Fruit fly (Drosophila melanogaster): ENCODE measurements around the gene CG13445.

The CG13445 gene

DNA sequence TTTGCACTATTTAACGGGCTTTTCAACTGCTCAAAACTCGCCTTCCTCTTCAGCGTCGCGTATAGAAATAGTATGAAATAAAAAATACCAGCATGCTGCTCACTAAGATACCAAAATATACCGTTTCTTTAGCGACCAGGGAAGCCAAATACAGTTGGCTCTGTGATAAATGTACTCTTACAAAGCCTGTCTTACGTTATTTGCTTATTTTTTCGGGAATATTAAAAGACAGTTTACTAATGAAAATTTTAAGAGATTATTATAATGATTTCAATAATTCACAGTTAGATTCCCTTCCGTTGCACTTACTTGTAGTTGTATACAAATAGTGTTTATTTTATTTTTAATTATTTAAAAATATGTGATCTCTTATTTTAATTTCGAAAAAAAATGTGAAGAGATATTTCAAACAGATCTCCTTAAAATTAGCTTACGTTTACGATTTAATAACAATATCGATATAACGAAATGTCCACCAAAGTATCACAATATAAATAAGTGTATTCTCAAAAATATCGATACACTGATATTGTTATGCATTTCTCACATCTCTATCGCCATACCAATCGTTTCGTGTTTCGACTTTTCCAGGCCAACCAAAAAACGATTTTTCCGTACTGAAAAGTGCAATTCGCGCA, 17.2 kb downstream of the CG13445 start, which contains the start of the genes DCP2 and dbo (continued):
- TF ChIP-seq mirr (GFP tag; optimal IDR thresholded peaks at IDR 0.05) (peak; percentile 5), pzg (GFP tag; optimal IDR thresholded peaks at IDR 0.05) (peak; percentile 28), CG6765 (GFP tag; optimal IDR thresholded peaks at IDR 0.05) (peak; percentile 46), Elba2 (GFP tag; optimal IDR thresholded peaks at IDR 0.05) (no peak), Trl (optimal IDR thresholded peaks at IDR 0.05) (no peak), Trl (GFP tag; optimal IDR thresholded peaks at IDR 0.05) (no peak), ase (GFP tag; IDR thresholded peaks at IDR 0.05) (peak; percentile 53; the same call in 2 of the 3 replicates), az2 (GFP tag; optimal IDR thresholded peaks at IDR 0.05) (peak; percentile 74), chif (GFP tag; optimal IDR thresholded peaks at IDR 0.05) (peak in 1 of 2 experiments; percentile 54), CG1233 (GFP tag; optimal IDR thresholded peaks at IDR 0.05) (peak; percentile 55), fd96Cb (tag; optimal IDR thresholded peaks at IDR 0.05) (peak; percentile 50), Dp (GFP tag; optimal IDR thresholded peaks at IDR 0.05) (no peak), cas (GFP tag; IDR thresholded peaks at IDR 0.05) (peak; percentile 13; the same call in 1 of the 2 replicates), CG8924 (tag; optimal IDR thresholded peaks at IDR 0.05) (peak; percentile 58), CG14014 (GFP tag; IDR thresholded peaks at IDR 0.05) (peak; percentile 70), lab (GFP tag; optimal IDR thresholded peaks at IDR 0.05) (peak; percentile 61), fu2 (GFP tag; optimal IDR thresholded peaks at IDR 0.05) (peak; percentile 50), jumu (GFP tag; optimal IDR thresholded peaks at IDR 0.05) (peak; percentile 44), HLH54F (GFP tag; optimal IDR thresholded peaks at IDR 0.05) (peak; percentile 49), Ssrp (tag; optimal IDR thresholded peaks at IDR 0.05) (peak; percentile 61), Hey (tag; optimal IDR thresholded peaks at IDR 0.05) (no peak), tio (GFP tag; optimal IDR thresholded peaks at IDR 0.05) (peak; percentile 63), CG12769 (tag; optimal IDR thresholded peaks at IDR 0.05) (peak; percentile 42), Dbx (GFP tag; IDR thresholded peaks at IDR 0.05) (peak; percentile 47; the same call in 1 of the 3 replicates), CG31388 (GFP tag; optimal IDR thresholded peaks at IDR 0.05) (peak; percentile 51), Scr (GFP tag; IDR thresholded peaks at IDR 0.05; ENCODE audit: partially characterized antibody) (peak; percentile 90), CG6254 (GFP tag; optimal IDR thresholded peaks at IDR 0.05) (peak; percentile 22), croc (GFP tag; conservative IDR thresholded peaks at IDR 0.05) (peak; percentile 47), pnt (GFP tag; optimal IDR thresholded peaks at IDR 0.05) (no peak), CG6791 (GFP tag; IDR thresholded peaks at IDR 0.05; ENCODE audit: partially characterized antibody) (peak; percentile 82), CG16863 (GFP tag; optimal IDR thresholded peaks at IDR 0.05) (peak; percentile 24), sens (GFP tag) (peak; percentile 67), CG1832 (GFP tag; optimal IDR thresholded peaks at IDR 0.05) (no peak), CkIIα-i1 (GFP tag; IDR thresholded peaks at IDR 0.05) (no peak), CG9437 (GFP tag; optimal IDR thresholded peaks at IDR 0.05) (peak; percentile 99), sug (tag; optimal IDR thresholded peaks at IDR 0.05) (peak; percentile 72), sqz (GFP tag; optimal IDR thresholded peaks at IDR 0.05) (no peak), Meics (GFP tag; optimal IDR thresholded peaks at IDR 0.05) (peak; percentile 73), CG7271 (tag; optimal IDR thresholded peaks at IDR 0.05) (peak; percentile 6), cwo (GFP tag; optimal IDR thresholded peaks at IDR 0.05) (no peak), bbx (GFP tag; IDR thresholded peaks at IDR 0.05; ENCODE audit: partially characterized antibody) (peak; percentile 88), Hmr (GFP tag; optimal IDR thresholded peaks at IDR 0.05) (peak; percentile 54), Dip3 (GFP tag; optimal IDR thresholded peaks at IDR 0.05) (peak; percentile 53), CG3847 (GFP tag; IDR thresholded peaks at IDR 0.05) (peak; percentile 73), CG1529 (GFP tag; optimal IDR thresholded peaks at IDR 0.05) (peak; percentile 9), CG10654 (GFP tag; optimal IDR thresholded peaks at IDR 0.05) (peak; percentile 47), gcm (GFP tag; optimal IDR thresholded peaks at IDR 0.05) (peak; percentile 22), Sox100B (GFP tag; optimal IDR thresholded peaks at IDR 0.05) (peak; percentile 73), CG4820 (GFP tag; optimal IDR thresholded peaks at IDR 0.05) (peak; percentile 7), CG2116 (GFP tag; optimal IDR thresholded peaks at IDR 0.05) (peak; percentile 79)
